Worm (Caenorhabditis elegans) whole organism, L4 larva: ENCODE measurements around the gene C46C2.2.

Source experiments
- D1046.2 ChIP-seq: fragments of 200-800 bp; sonication (Bioruptor generic); IDR thresholded peaks from 2 replicates; pipeline ENCODE4 v1.3.6; 2022; ENCODE audit warnings: missing genetic modification characterization, missing compliant biosample characterization
- F10B5.3 ChIP-seq: sonication (generic microtip); optimal IDR thresholded peaks from 2 replicates; lab custom pipeline; 2016; ENCODE audit warnings: mild to moderate bottlenecking, missing genetic modification characterization, missing compliant biosample characterization
- F26F4.8 ChIP-seq: fragments of 200-800 bp; sonication (Bioruptor generic); conservative IDR thresholded peaks from 2 replicates; pipeline ENCODE4 v1.3.6; 2022; ENCODE audit warnings: missing genetic modification characterization, missing compliant biosample characterization
- F44E2.7 ChIP-seq: fragments of 200-800 bp; sonication (Bioruptor generic); IDR thresholded peaks from 2 replicates; pipeline ENCODE4 v2.1.2; 2022; ENCODE audit warnings: missing genetic modification characterization, missing compliant biosample characterization
- R02D3.7 ChIP-seq: fragments of 150-350 bp; sonication (generic microtip); optimal IDR thresholded peaks from 3 replicates; lab custom pipeline; 2014; ENCODE audit warnings: missing biosample characterization, missing genetic modification characterization
- T26A8.4 ChIP-seq: fragments of 200-800 bp; sonication (Bioruptor generic); IDR thresholded peaks from 2 replicates; pipeline ENCODE4 v1.3.6; 2022; ENCODE audit warnings: missing genetic modification characterization, missing compliant biosample characterization
- Y48G9A.11 ChIP-seq: fragments of 200-800 bp; sonication (Bioruptor generic); IDR thresholded peaks from 2 replicates; pipeline ENCODE4 v1.3.6; 2022; ENCODE audit warnings: missing genetic modification reagents, missing genetic modification characterization, missing compliant biosample characterization
- Y5F2A.4 ChIP-seq: fragments of 200-800 bp; sonication (Bioruptor generic); optimal IDR thresholded peaks from 2 replicates; lab custom pipeline; 2018; ENCODE audit warnings: mild to moderate bottlenecking, missing genetic modification characterization, missing compliant biosample characterization
- ama-1 ChIP-seq: fragments of 150-350 bp; optimal IDR thresholded peaks from 2 replicates; lab custom pipeline; 2014; ENCODE audit warnings: inconsistent platforms, mixed read lengths
- attf-4 ChIP-seq: sonication (generic microtip); optimal IDR thresholded peaks from 3 replicates; lab custom pipeline; 2017; ENCODE audit warnings: missing biosample characterization, missing genetic modification characterization
- ceh-28 ChIP-seq: fragments of 150-350 bp; optimal IDR thresholded peaks from 2 replicates; lab custom pipeline; 2014; ENCODE audit warnings: missing biosample characterization, missing genetic modification reagents, missing genetic modification characterization
- ceh-44 ChIP-seq: fragments of 200-800 bp; sonication (Bioruptor generic); IDR thresholded peaks from 2 replicates; pipeline ENCODE4 v1.3.6; 2022; ENCODE audit warnings: missing genetic modification reagents, missing genetic modification characterization, missing compliant biosample characterization
- ctbp-1 ChIP-seq: fragments of 200-800 bp; sonication (Bioruptor generic); IDR thresholded peaks from 2 replicates; pipeline ENCODE4 v1.3.6; 2022; ENCODE audit warnings: missing genetic modification reagents, missing genetic modification characterization, missing compliant biosample characterization
- dmd-6 ChIP-seq: fragments of 200-800 bp; sonication (Bioruptor generic); IDR thresholded peaks from 2 replicates; pipeline ENCODE4 v1.3.6; 2022; ENCODE audit warnings: missing genetic modification reagents, missing genetic modification characterization, missing compliant biosample characterization
- dmd-8 ChIP-seq: fragments of 200-800 bp; sonication (Bioruptor generic); IDR thresholded peaks from 2 replicates; pipeline ENCODE4 v1.3.6; 2022; ENCODE audit warnings: missing genetic modification characterization, missing compliant biosample characterization
- dmd-9 ChIP-seq: fragments of 200-800 bp; sonication (Bioruptor generic); IDR thresholded peaks from 2 replicates; pipeline ENCODE4 v1.3.6; 2022; ENCODE audit warnings: missing genetic modification reagents, missing genetic modification characterization, missing compliant biosample characterization
- dpl-1 ChIP-seq: fragments of 150-350 bp; optimal IDR thresholded peaks from 2 replicates; lab custom pipeline; 2014; ENCODE audit warnings: missing biosample characterization, missing genetic modification reagents, missing genetic modification characterization
- dve-1 ChIP-seq: sonication (generic microtip); optimal IDR thresholded peaks from 2 replicates; lab custom pipeline; 2017; ENCODE audit warnings: antibody characterized with exemption, mild to moderate bottlenecking, missing genetic modification characterization, missing compliant biosample characterization; ENCODE audit not compliant: insufficient read depth
- egl-27 ChIP-seq: sonication (generic microtip); optimal IDR thresholded peaks from 3 replicates; lab custom pipeline; 2017; ENCODE audit warnings: missing biosample characterization, missing genetic modification reagents, missing genetic modification characterization
- fkh-10 ChIP-seq: fragments of 150-350 bp; optimal IDR thresholded peaks from 2 replicates; lab custom pipeline; 2014; ENCODE audit warnings: missing biosample characterization, missing genetic modification reagents, missing genetic modification characterization
- fos-1 ChIP-seq: fragments of 150-350 bp; optimal IDR thresholded peaks from 2 replicates; lab custom pipeline; 2014; ENCODE audit warnings: missing biosample characterization, missing genetic modification characterization
- gei-8 ChIP-seq: fragments of 200-800 bp; sonication (Bioruptor generic); optimal IDR thresholded peaks from 2 replicates; lab custom pipeline; 2018; ENCODE audit warnings: mild to moderate bottlenecking, missing genetic modification characterization, missing compliant biosample characterization
- hlh-11 ChIP-seq: fragments of 200-800 bp; sonication (Bioruptor generic); optimal IDR thresholded peaks from 2 replicates; lab custom pipeline; 2018; ENCODE audit warnings: mild to moderate bottlenecking, missing genetic modification characterization, missing compliant biosample characterization
- hmg-1.1 ChIP-seq: fragments of 200-800 bp; sonication (Bioruptor generic); IDR thresholded peaks from 2 replicates; pipeline ENCODE4 v1.3.6; 2022; ENCODE audit warnings: missing genetic modification reagents, missing genetic modification characterization, missing compliant biosample characterization
- jun-1 ChIP-seq: fragments of 150-350 bp; optimal IDR thresholded peaks from 2 replicates; lab custom pipeline; 2014; ENCODE audit warnings: missing biosample characterization, missing genetic modification reagents, missing genetic modification characterization
- lim-7 ChIP-seq: fragments of 200-800 bp; sonication (Bioruptor generic); IDR thresholded peaks from 2 replicates; pipeline ENCODE4 v1.3.6; 2022; ENCODE audit warnings: missing genetic modification characterization, missing compliant biosample characterization
- lin-13 ChIP-seq: fragments of 150-350 bp; optimal IDR thresholded peaks from 2 replicates; lab custom pipeline; 2014; ENCODE audit warnings: missing biosample characterization, missing genetic modification reagents, missing genetic modification characterization
- lin-29 ChIP-seq: fragments of 200-800 bp; sonication (Bioruptor generic); IDR thresholded peaks from 2 replicates; pipeline ENCODE4 v1.3.6; 2022; ENCODE audit warnings: missing genetic modification reagents, missing genetic modification characterization, missing compliant biosample characterization
- madf-5 ChIP-seq, 2 experiments: fragments of 200-800 bp; sonication (Bioruptor generic); IDR thresholded peaks; 2 replicates each; pipeline ENCODE4 v1.3.6; 2022; ENCODE audit warnings: missing compliant biosample characterization in 2 of 2, missing genetic modification characterization in 2 of 2
- madf-9 ChIP-seq: fragments of 200-800 bp; sonication (Bioruptor generic); conservative IDR thresholded peaks from 2 replicates; pipeline ENCODE4 v1.3.6; 2022; ENCODE audit warnings: missing genetic modification reagents, missing genetic modification characterization, missing compliant biosample characterization
- mxl-2 ChIP-seq: fragments of 200-800 bp; sonication (Bioruptor generic); conservative IDR thresholded peaks from 2 replicates; pipeline ENCODE4 v1.3.6; 2022; ENCODE audit warnings: missing genetic modification reagents, missing genetic modification characterization, missing compliant biosample characterization
- nhr-11 ChIP-seq: fragments of 150-350 bp; optimal IDR thresholded peaks from 2 replicates; lab custom pipeline; 2014; ENCODE audit warnings: missing biosample characterization, missing genetic modification characterization
- nhr-111 ChIP-seq: fragments of 200-800 bp; sonication (Bioruptor generic); optimal IDR thresholded peaks from 2 replicates; lab custom pipeline; 2018; ENCODE audit warnings: mild to moderate bottlenecking, missing genetic modification characterization, missing compliant biosample characterization
- nhr-48 ChIP-seq: sonication (generic microtip); optimal IDR thresholded peaks from 2 replicates; lab custom pipeline; 2016; ENCODE audit warnings: mild to moderate bottlenecking, missing genetic modification characterization, missing compliant biosample characterization
- nhr-76 ChIP-seq: fragments of 150-350 bp; optimal IDR thresholded peaks from 2 replicates; lab custom pipeline; 2014; ENCODE audit warnings: missing biosample characterization, missing genetic modification characterization
- nhr-77 ChIP-seq: fragments of 150-350 bp; optimal IDR thresholded peaks from 2 replicates; lab custom pipeline; 2014; ENCODE audit warnings: missing biosample characterization, missing genetic modification characterization
- rbr-2 ChIP-seq: sonication (generic microtip); optimal IDR thresholded peaks from 2 replicates; lab custom pipeline; 2016; ENCODE audit warnings: missing genotype, missing genetic modification characterization, missing compliant biosample characterization
- set-16 ChIP-seq: fragments of 200-800 bp; sonication (Bioruptor generic); IDR thresholded peaks from 2 replicates; pipeline ENCODE4 v1.3.6; 2022; ENCODE audit warnings: missing genetic modification reagents, missing genetic modification characterization, missing compliant biosample characterization
- spr-1 ChIP-seq: sonication (generic microtip); optimal IDR thresholded peaks from 2 replicates; lab custom pipeline; 2016; ENCODE audit warnings: mild to moderate bottlenecking, missing genetic modification characterization, missing compliant biosample characterization
- spr-3 ChIP-seq: fragments of 200-800 bp; sonication (Bioruptor generic); optimal IDR thresholded peaks from 2 replicates; lab custom pipeline; 2018; ENCODE audit warnings: mild to moderate bottlenecking, missing genetic modification characterization, missing compliant biosample characterization
- tag-97 ChIP-seq: fragments of 200-800 bp; sonication (Bioruptor generic); IDR thresholded peaks from 2 replicates; pipeline ENCODE4 v1.3.6; 2022; ENCODE audit warnings: missing genetic modification characterization, missing compliant biosample characterization
- unc-39 ChIP-seq: sonication (generic microtip); optimal IDR thresholded peaks from 2 replicates; lab custom pipeline; 2017; ENCODE audit warnings: missing biosample characterization, missing genetic modification characterization
- zag-1 ChIP-seq: fragments of 150-350 bp; optimal IDR thresholded peaks from 2 replicates; lab custom pipeline; 2014; ENCODE audit warnings: missing biosample characterization, missing genetic modification characterization
- zfp-3 ChIP-seq: fragments of 200-800 bp; sonication (Bioruptor generic); conservative IDR thresholded peaks from 2 replicates; pipeline ENCODE4 v1.3.6; 2022; ENCODE audit warnings: missing genetic modification reagents, missing genetic modification characterization, missing compliant biosample characterization
- zip-2 ChIP-seq: fragments of 150-350 bp; optimal IDR thresholded peaks from 2 replicates; lab custom pipeline; 2014; ENCODE audit warnings: missing biosample characterization, missing genetic modification characterization
- ztf-11 ChIP-seq: fragments of 150-350 bp; optimal IDR thresholded peaks from 2 replicates; lab custom pipeline; 2014; ENCODE audit warnings: missing biosample characterization, missing genetic modification characterization

The C46C2.2 gene

DNA sequence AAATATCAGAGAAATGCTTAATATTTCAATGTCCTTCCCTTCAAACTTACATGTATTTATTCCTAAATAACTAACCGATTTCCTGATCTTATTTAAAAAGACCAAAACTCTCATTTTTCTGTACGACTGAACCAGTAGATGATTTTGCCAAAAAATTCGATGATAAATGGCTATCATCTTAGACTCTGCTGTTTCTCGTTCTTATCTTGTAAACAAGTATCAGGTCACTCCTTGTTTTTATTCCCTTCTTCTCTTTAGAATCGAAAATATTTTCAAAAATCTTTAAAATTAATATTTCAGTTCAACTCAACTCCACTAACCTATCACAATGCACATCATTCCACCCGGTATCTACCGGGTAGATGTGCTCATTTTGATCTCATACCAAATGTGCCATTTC lies at the start of gene C46C2.2:
C46C2.2 (plus strand) TSS at position 301 of the 400 bp plus-strand sequence.
- TF ChIP-seq dmd-9 (GFP tag; lab: Robert Waterston, UW) (no peak), attf-4 (tag; lab: Kevin White, UChicago) (no peak), spr-3 (no peak), F44E2.7 (GFP tag; lab: Robert Waterston, UW) (no peak), Y48G9A.11 (no peak), nhr-11 (tag; lab: Kevin White, UChicago) (no peak), ztf-11 (tag; lab: Kevin White, UChicago) (no peak), nhr-48 (no peak), T26A8.4 (GFP tag; lab: Robert Waterston, UW) (no peak), jun-1 (no peak), lim-7 (GFP tag; lab: Robert Waterston, UW) (no peak), fos-1 (no peak), egl-27 (tag; lab: Kevin White, UChicago) (no peak), Y5F2A.4 (GFP tag; lab: Kevin White, UChicago) (no peak), F10B5.3 (tag; lab: Kevin White, UChicago) (no peak), lin-29 (GFP tag; lab: Robert Waterston, UW) (no peak)
- TF ChIP-seq, all 104 proteins: peak for 0

DNA sequence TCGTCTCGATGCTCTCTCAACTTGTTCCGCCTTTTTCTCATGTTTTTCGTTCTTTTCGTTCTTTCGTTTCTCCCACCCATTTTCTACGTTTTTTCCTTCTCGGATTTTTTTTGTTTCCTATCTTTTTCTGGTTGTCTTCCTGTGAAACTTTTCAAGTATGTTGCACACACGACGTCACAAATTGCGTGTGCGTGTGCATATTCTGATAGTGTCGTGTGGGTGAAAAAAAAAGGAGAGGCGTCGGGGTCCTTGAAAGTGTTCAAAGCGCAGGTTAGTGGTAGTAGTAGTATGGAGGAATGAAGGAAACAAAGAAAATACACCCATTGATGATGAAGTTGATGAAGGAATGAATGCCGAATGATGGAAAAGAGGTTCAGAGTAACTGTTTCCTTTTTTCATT lies 47.8 kb upstream of the C46C2.2 start:
- TF ChIP-seq lin-29 (GFP tag; lab: Robert Waterston, UW) (no peak), fkh-10 (GFP tag; lab: Kevin White, UChicago) (peak; percentile 75)

DNA sequence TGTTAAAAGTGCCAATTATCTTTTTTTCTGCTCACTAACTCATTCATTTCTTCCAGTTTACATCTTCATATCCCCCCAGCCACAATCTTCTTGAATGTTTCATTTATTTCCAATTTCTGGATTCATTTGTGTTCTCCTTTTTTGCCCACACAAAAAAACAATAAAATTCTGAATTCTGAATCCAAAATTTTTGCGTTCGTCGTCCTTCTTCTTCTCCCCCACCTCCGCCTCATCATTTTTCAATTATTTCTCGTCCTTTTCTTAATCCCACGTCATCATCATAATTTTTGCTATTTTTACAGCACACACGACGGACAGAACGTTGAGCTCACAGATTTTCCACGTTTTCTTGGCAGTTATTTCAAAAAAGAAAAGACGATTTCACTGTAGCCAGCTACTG lies 33.0 kb upstream of the C46C2.2 start, which contains the start of gene C07C7.1:
C07C7.1 (plus strand) TSS at position 301 of the 400 bp plus-strand sequence.
- TF ChIP-seq lim-7 (GFP tag; lab: Robert Waterston, UW) (no peak), nhr-76 (tag; lab: Kevin White, UChicago) (no peak), hmg-1.1 (GFP tag; lab: Robert Waterston, UW) (no peak), ama-1 (lab: Kevin White, UChicago) (no peak), hlh-11 (tag; lab: Kevin White, UChicago) (no peak)

DNA sequence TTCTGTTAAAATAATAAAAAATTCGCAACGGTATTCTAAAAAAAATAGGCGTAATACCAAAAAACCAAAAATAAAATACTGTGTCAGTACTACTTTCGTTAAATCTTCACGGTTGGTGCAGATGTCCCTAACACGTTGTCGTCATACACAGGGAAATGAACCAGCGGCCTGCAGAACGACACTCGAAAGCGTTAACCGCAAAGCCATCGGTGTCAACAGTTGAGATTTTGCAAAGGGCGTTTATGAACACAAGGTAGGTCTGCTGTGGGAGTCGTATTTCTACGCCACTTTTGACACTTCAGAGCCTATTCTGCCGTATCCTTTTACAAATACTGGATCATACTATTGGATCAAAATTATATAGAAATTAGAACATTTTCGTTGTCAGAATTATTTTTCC lies 26.3 kb upstream of the C46C2.2 start:
- peak; percentile 50 for TF ChIP-seq dpl-1
- TF ChIP-seq R02D3.7 (tag; lab: Kevin White, UChicago): no peak
- no peak for TF ChIP-seq lin-29 (GFP tag; lab: Robert Waterston, UW)
- peak; percentile 79 for TF ChIP-seq hmg-1.1 (GFP tag; lab: Robert Waterston, UW)
- TF ChIP-seq zip-2 (tag; lab: Kevin White, UChicago): peak; percentile 44
- no peak for TF ChIP-seq zag-1 (tag; lab: Kevin White, UChicago)
- TF ChIP-seq rbr-2 (tag; lab: Kevin White, UChicago): peak; percentile 58
- TF ChIP-seq dve-1: no peak
- peak; percentile 66 for TF ChIP-seq nhr-111 (GFP tag; lab: Kevin White, UChicago)
- TF ChIP-seq mxl-2 (GFP tag; lab: Robert Waterston, UW): no peak
- TF ChIP-seq nhr-11 (tag; lab: Kevin White, UChicago): no peak
- no peak for TF ChIP-seq nhr-48
- peak; percentile 70 for TF ChIP-seq madf-9
- peak; percentile 80 for TF ChIP-seq lim-7 (GFP tag; lab: Robert Waterston, UW)
- no peak for TF ChIP-seq ceh-28 (tag; lab: Kevin White, UChicago)
- TF ChIP-seq nhr-77 (tag; lab: Kevin White, UChicago): peak; percentile 14
- peak; percentile 72 for TF ChIP-seq gei-8 (GFP tag; lab: Kevin White, UChicago)
- TF ChIP-seq tag-97 (GFP tag; lab: Robert Waterston, UW): no peak
- TF ChIP-seq dmd-8 (GFP tag; lab: Robert Waterston, UW): peak; percentile 79; the same call in 1 of the 2 replicates
- peak; percentile 30 for TF ChIP-seq Y5F2A.4 (GFP tag; lab: Kevin White, UChicago)
- 0 out of 2 replicates have a peak, but pooled peaks have one; percentile 50 for TF ChIP-seq ceh-44 (GFP tag; lab: Robert Waterston, UW)
- TF ChIP-seq spr-1 (tag; lab: Kevin White, UChicago): no peak
- TF ChIP-seq dmd-6 (GFP tag; lab: Robert Waterston, UW): peak; percentile 68
- TF ChIP-seq F26F4.8 (GFP tag; lab: Robert Waterston, UW): 0 out of 2 replicates have a peak, but pooled peaks have one; percentile 60
- TF ChIP-seq spr-3: peak; percentile 77
- peak; percentile 85 for TF ChIP-seq ctbp-1 (GFP tag; lab: Robert Waterston, UW)
- TF ChIP-seq madf-5 (GFP tag; IDR thresholded peaks at IDR 0.05; lab: Robert Waterston, UW): peak; percentile 42 to 56; a peak in 2 of 4 replicates
- peak; percentile 54; the same call in 1 of the 2 replicates for TF ChIP-seq zfp-3 (GFP tag; lab: Robert Waterston, UW)
- TF ChIP-seq set-16 (GFP tag; lab: Robert Waterston, UW): no peak
- no peak for TF ChIP-seq lin-13 (GFP tag; lab: Kevin White, UChicago)
- TF ChIP-seq D1046.2 (GFP tag; lab: Robert Waterston, UW): peak; percentile 85; the same call in 1 of the 2 replicates
- no peak for TF ChIP-seq unc-39
